Fruit fly (Drosophila melanogaster) whole organism, embryonic: Measurements from ENCODE around the gene CG33969.
A peak's percentile ranks its signal among the peaks of the same experiment; 100 is the strongest.

ENCODE experiments used
- CG12299 ChIP-seq: fragments of 200-800 bp; sonication (Bioruptor generic); optimal IDR thresholded peaks from 2 replicates; lab custom pipeline; 2018; ENCODE audit warnings: missing biosample characterization, mild to moderate bottlenecking, missing genetic modification characterization
- CG15696 ChIP-seq: fragments of 200-800 bp; sonication (Bioruptor generic); optimal IDR thresholded peaks from 2 replicates; lab custom pipeline; 2019; ENCODE audit warnings: missing biosample characterization, mild to moderate bottlenecking, missing genetic modification characterization, moderate library complexity
- CG17328 ChIP-seq: fragments of 200-800 bp; sonication (Bioruptor generic); IDR thresholded peaks from 2 replicates; pipeline ENCODE4 v1.3.6; 2022; ENCODE audit warnings: missing biosample characterization, missing genetic modification characterization
- CG17385 ChIP-seq: fragments of 200-800 bp; sonication (Bioruptor generic); optimal IDR thresholded peaks from 3 replicates; lab custom pipeline; 2018; ENCODE audit warnings: missing biosample characterization, mild to moderate bottlenecking, missing genetic modification characterization
- CG1792 ChIP-seq: fragments of 200-800 bp; sonication (Bioruptor generic); optimal IDR thresholded peaks from 2 replicates; lab custom pipeline; 2016; ENCODE audit warnings: missing biosample characterization, missing genetic modification characterization
- CG18262 ChIP-seq: fragments of 200-800 bp; optimal IDR thresholded peaks from 3 replicates; lab custom pipeline; 2019; ENCODE audit warnings: missing biosample characterization, mild to moderate bottlenecking, missing genetic modification characterization, moderate library complexity
- CG18619 ChIP-seq: fragments of 200-800 bp; sonication (Bioruptor generic); optimal IDR thresholded peaks from 3 replicates; lab custom pipeline; 2017; ENCODE audit warnings: missing biosample characterization, mild to moderate bottlenecking, missing genetic modification characterization
- CG2120 ChIP-seq: fragments of 200-800 bp; sonication (Bioruptor generic); optimal IDR thresholded peaks from 3 replicates; lab custom pipeline; 2016; ENCODE audit warnings: missing biosample characterization, missing genetic modification characterization
- CG2678 ChIP-seq: fragments of 200-800 bp; sonication (Bioruptor generic); optimal IDR thresholded peaks from 3 replicates; lab custom pipeline; 2019; ENCODE audit warnings: missing biosample characterization, mild to moderate bottlenecking, missing genetic modification characterization, moderate library complexity
- CG30020 ChIP-seq: fragments of 200-800 bp; optimal IDR thresholded peaks from 2 replicates; lab custom pipeline; 2019; ENCODE audit warnings: missing biosample characterization, mild to moderate bottlenecking, missing genetic modification characterization, moderate library complexity
- CG32767 ChIP-seq: fragments of 200-800 bp; sonication (Bioruptor generic); IDR thresholded peaks from 2 replicates; pipeline ENCODE4 v1.3.6; 2022; ENCODE audit warnings: missing biosample characterization, missing genetic modification characterization
- CG32772 ChIP-seq: fragments of 200-800 bp; sonication (Bioruptor generic); IDR thresholded peaks from 2 replicates; pipeline ENCODE4 v1.3.6; 2022; ENCODE audit warnings: missing biosample characterization, missing genetic modification characterization
- CG4617 ChIP-seq: fragments of 200-800 bp; sonication (Bioruptor generic); optimal IDR thresholded peaks from 3 replicates; lab custom pipeline; 2016; ENCODE audit warnings: missing biosample characterization, missing genetic modification characterization, borderline replicate concordance
- CG5180 ChIP-seq: fragments of 200-800 bp; sonication (Bioruptor generic); optimal IDR thresholded peaks from 3 replicates; lab custom pipeline; 2017; ENCODE audit warnings: missing biosample characterization, missing genetic modification characterization, mild to moderate bottlenecking, moderate library complexity, missing genetic modification reagents
- CG6254 ChIP-seq: fragments of 200-800 bp; sonication (Bioruptor generic); optimal IDR thresholded peaks from 3 replicates; lab custom pipeline; 2017; ENCODE audit warnings: mild to moderate bottlenecking, missing biosample characterization, missing genetic modification reagents, missing genetic modification characterization
- CG7357 ChIP-seq: fragments of 200-800 bp; sonication (Bioruptor generic); IDR thresholded peaks from 3 replicates; pipeline ENCODE4 v1.3.6; 2022; ENCODE audit warnings: missing biosample characterization, missing genetic modification characterization
- CG9727 ChIP-seq: fragments of 200-800 bp; sonication (Bioruptor generic); optimal IDR thresholded peaks from 3 replicates; lab custom pipeline; 2017; ENCODE audit warnings: missing biosample characterization, mild to moderate bottlenecking, missing genetic modification characterization
- CG9817 ChIP-seq: fragments of 200-800 bp; sonication (Bioruptor generic); optimal IDR thresholded peaks from 2 replicates; lab custom pipeline; 2018; ENCODE audit warnings: missing biosample characterization, mild to moderate bottlenecking, missing genetic modification characterization, moderate library complexity
- CG9932 ChIP-seq: fragments of 200-800 bp; sonication (Bioruptor generic); IDR thresholded peaks from 2 replicates; pipeline ENCODE4 v1.3.6; 2022; ENCODE audit warnings: missing biosample characterization, missing genetic modification characterization
- CoRest ChIP-seq: fragments of 200-800 bp; sonication (Bioruptor generic); optimal IDR thresholded peaks from 3 replicates; lab custom pipeline; 2018; ENCODE audit warnings: missing biosample characterization, mild to moderate bottlenecking, missing genetic modification characterization, moderate library complexity
- Dad ChIP-seq: fragments of 200-800 bp; sonication (Bioruptor generic); optimal IDR thresholded peaks from 3 replicates; lab custom pipeline; 2016; ENCODE audit warnings: missing biosample characterization, missing genetic modification characterization
- Dip3 ChIP-seq: fragments of 200-800 bp; sonication (Bioruptor generic); optimal IDR thresholded peaks from 3 replicates; lab custom pipeline; 2016; ENCODE audit warnings: missing biosample characterization, missing genetic modification characterization
- E2f1 ChIP-seq: fragments of 200-800 bp; sonication (Bioruptor generic); IDR thresholded peaks from 2 replicates; pipeline ENCODE4 v1.3.6; 2022; ENCODE audit warnings: missing biosample characterization, missing genetic modification characterization
- Elba2 ChIP-seq: fragments of 200-800 bp; sonication (Bioruptor generic); optimal IDR thresholded peaks from 3 replicates; lab custom pipeline; 2016; ENCODE audit warnings: missing biosample characterization, missing genetic modification characterization
- Lim3 ChIP-seq: fragments of 200-800 bp; sonication (Bioruptor generic); IDR thresholded peaks from 2 replicates; pipeline ENCODE4 v1.3.6; 2022; ENCODE audit warnings: missing biosample characterization, missing genetic modification characterization
- Max ChIP-seq: fragments of 200-800 bp; sonication (Bioruptor generic); optimal IDR thresholded peaks from 2 replicates; lab custom pipeline; 2016; ENCODE audit warnings: missing biosample characterization, mild to moderate bottlenecking, missing genetic modification characterization
- NK7.1 ChIP-seq: fragments of 200-800 bp; sonication (Bioruptor generic); optimal IDR thresholded peaks from 3 replicates; lab custom pipeline; 2016; ENCODE audit warnings: missing biosample characterization, missing genetic modification characterization
- Opbp ChIP-seq: fragments of 200-800 bp; sonication (Bioruptor generic); IDR thresholded peaks from 3 replicates; pipeline ENCODE4 v1.3.6; 2022; ENCODE audit warnings: missing biosample characterization, missing genetic modification characterization; ENCODE audit not compliant: partially characterized antibody
- Xbp1 ChIP-seq: fragments of 200-800 bp; sonication (Bioruptor generic); optimal IDR thresholded peaks from 3 replicates; lab custom pipeline; 2016; ENCODE audit warnings: missing biosample characterization, mild to moderate bottlenecking, missing genetic modification characterization
- ase ChIP-seq: fragments of 200-800 bp; sonication (Bioruptor generic); IDR thresholded peaks from 3 replicates; pipeline ENCODE4 v1.3.6; 2022; ENCODE audit warnings: missing biosample characterization, missing genetic modification characterization
- bcd ChIP-seq: fragments of 200-800 bp; sonication (Bioruptor generic); optimal IDR thresholded peaks from 2 replicates; lab custom pipeline; 2017; ENCODE audit warnings: missing biosample characterization, mild to moderate bottlenecking, missing genetic modification characterization
- chif ChIP-seq, 2 experiments: fragments of 200-800 bp; sonication (Bioruptor generic); optimal IDR thresholded peaks; 3 replicates each; lab custom pipeline; 2016; ENCODE audit warnings: missing biosample characterization in 2 of 2, missing genetic modification characterization in 2 of 2
- dmrt99B ChIP-seq: fragments of 200-800 bp; sonication (Bioruptor generic); optimal IDR thresholded peaks from 2 replicates; lab custom pipeline; 2018; ENCODE audit warnings: missing biosample characterization, mild to moderate bottlenecking, missing genetic modification characterization, moderate library complexity
- eve ChIP-seq, 2 experiments: fragments of >200 bp; optimal IDR thresholded peaks; 2 replicates each; lab custom pipeline; 2017; ENCODE audit warnings: missing biosample characterization in 2 of 2, missing genetic modification characterization in 2 of 2
- jumu ChIP-seq: fragments of 200-800 bp; sonication (Bioruptor generic); optimal IDR thresholded peaks from 3 replicates; lab custom pipeline; 2016; ENCODE audit warnings: missing biosample characterization, missing genetic modification characterization
- kah ChIP-seq: fragments of 200-800 bp; sonication (Bioruptor generic); optimal IDR thresholded peaks from 2 replicates; lab custom pipeline; 2018; ENCODE audit warnings: missing biosample characterization, mild to moderate bottlenecking, missing genetic modification characterization
- klu ChIP-seq: fragments of 200-800 bp; sonication (Bioruptor generic); IDR thresholded peaks from 2 replicates; pipeline ENCODE4 v1.3.6; 2022; ENCODE audit warnings: missing biosample characterization, missing genetic modification characterization
- lmd ChIP-seq: fragments of 200-800 bp; sonication (Bioruptor generic); IDR thresholded peaks from 2 replicates; pipeline ENCODE4 v1.3.6; 2022; ENCODE audit warnings: missing biosample characterization, missing genetic modification characterization
- org-1 ChIP-seq: fragments of 200-800 bp; sonication (Bioruptor generic); optimal IDR thresholded peaks from 2 replicates; lab custom pipeline; 2017; ENCODE audit warnings: missing biosample characterization, missing genetic modification characterization
- pfk ChIP-seq: fragments of 200-800 bp; sonication (Bioruptor generic); optimal IDR thresholded peaks from 2 replicates; lab custom pipeline; 2018; ENCODE audit warnings: missing biosample characterization, mild to moderate bottlenecking, missing genetic modification characterization, moderate library complexity
- pzg ChIP-seq: fragments of 200-800 bp; sonication (Bioruptor generic); optimal IDR thresholded peaks from 3 replicates; lab custom pipeline; 2018; ENCODE audit warnings: missing biosample characterization, mild to moderate bottlenecking, missing genetic modification characterization, moderate library complexity
- sna ChIP-seq: fragments of 200-800 bp; sonication (Bioruptor generic); IDR thresholded peaks from 2 replicates; pipeline ENCODE4 v1.3.6; 2022; ENCODE audit warnings: missing biosample characterization, missing genetic modification characterization; ENCODE audit not compliant: partially characterized antibody
- tll ChIP-seq, 2 experiments: fragments of 200-800 bp in 1 of 2; fragments of >200 bp in 1 of 2; sonication (Bioruptor generic) in 1 of 2; optimal IDR thresholded peaks; 2 replicates each; lab custom pipeline; 2017 to 2019; ENCODE audit warnings: missing biosample characterization in 2 of 2, missing genetic modification characterization in 2 of 2, mild to moderate bottlenecking in 1 of 2, moderate library complexity in 1 of 2
- twi ChIP-seq: fragments of 200-800 bp; optimal IDR thresholded peaks from 2 replicates; lab custom pipeline; 2019; ENCODE audit warnings: missing biosample characterization, mild to moderate bottlenecking, missing genetic modification characterization, moderate library complexity
- unc-4 ChIP-seq: fragments of 200-800 bp; sonication (Bioruptor generic); IDR thresholded peaks from 2 replicates; pipeline ENCODE4 v1.3.6; 2022; ENCODE audit warnings: missing biosample characterization, missing genetic modification characterization; ENCODE audit not compliant: partially characterized antibody
- wdn ChIP-seq: fragments of 200-800 bp; sonication (Bioruptor generic); IDR thresholded peaks from 2 replicates; pipeline ENCODE4 v1.3.6; 2022; ENCODE audit warnings: missing biosample characterization, missing genetic modification characterization
- zen2 ChIP-seq: fragments of 200-800 bp; sonication (Bioruptor generic); IDR thresholded peaks from 3 replicates; pipeline ENCODE4 v1.3.6; 2022; ENCODE audit warnings: missing biosample characterization, missing genetic modification characterization; ENCODE audit not compliant: partially characterized antibody
- zfh1 ChIP-seq: fragments of 200-800 bp; sonication (Bioruptor generic); IDR thresholded peaks from 3 replicates; pipeline ENCODE4 v1.3.6; 2022; ENCODE audit warnings: missing biosample characterization, missing genetic modification characterization

CG33969 gene

DNA sequence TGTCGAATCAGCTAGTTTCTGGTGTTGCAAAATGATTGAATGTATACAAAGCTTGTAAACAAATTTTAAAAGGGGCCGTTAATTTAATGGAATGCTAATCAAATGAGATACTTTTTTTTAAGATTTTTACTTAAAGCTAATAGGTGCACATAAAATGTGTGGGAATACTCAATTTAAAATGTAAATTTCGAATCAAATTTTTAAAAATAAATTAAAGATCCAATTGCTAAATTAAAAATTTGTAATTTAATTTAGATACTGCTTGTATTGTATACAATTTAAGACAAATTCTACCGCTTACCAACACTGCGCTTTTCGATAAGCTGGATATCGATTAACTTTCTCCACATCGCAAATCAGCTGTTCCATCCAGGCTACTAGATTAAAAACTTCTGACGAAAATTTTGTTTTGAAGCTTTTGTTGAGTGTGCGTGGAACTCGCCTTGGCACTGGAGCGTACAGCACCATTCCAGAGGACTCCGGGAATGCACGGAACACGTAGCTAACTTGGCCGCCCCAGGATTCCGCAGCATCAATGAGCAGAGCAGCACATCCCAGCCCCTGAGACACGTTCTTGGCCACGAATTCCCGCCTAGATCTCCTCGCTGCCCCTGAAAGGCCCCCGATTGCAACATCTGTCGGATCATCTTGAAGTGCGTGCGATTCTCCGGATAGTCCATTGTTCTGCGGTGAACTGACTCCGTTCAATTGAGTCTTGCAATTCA is 9.1 kb downstream of the CG33969 start, which contains the start of the genes CG5498 and fbl (continued):
- peak; percentile 71 for TF ChIP-seq CG18262 (tag; lab: Kevin White, UChicago)
- TF ChIP-seq lmd (GFP tag; lab: Robert Waterston, UW) = no peak; the same call in 1 of the 2 replicates
- no peak for TF ChIP-seq kah (GFP tag; lab: Kevin White, UChicago)
- TF ChIP-seq CG7357 (GFP tag; lab: Robert Waterston, UW) = no peak
- TF ChIP-seq CG9932 (GFP tag; lab: Robert Waterston, UW) = peak; percentile 56
- no peak for TF ChIP-seq NK7.1
- TF ChIP-seq E2f1 (GFP tag; lab: Robert Waterston, UW) = no peak; the same call in 1 of the 2 replicates
- peak; percentile 54 for TF ChIP-seq Dip3
- TF ChIP-seq Elba2 (GFP tag; lab: Kevin White, UChicago) = no peak
- no peak for TF ChIP-seq Opbp (GFP tag; lab: Robert Waterston, UW)
- TF ChIP-seq CG1792 (GFP tag; lab: Kevin White, UChicago) = no peak
- peak; percentile 65 for TF ChIP-seq bcd
- TF ChIP-seq Max (GFP tag; lab: Kevin White, UChicago) = peak; percentile 77
- peak; percentile 35 for TF ChIP-seq jumu (GFP tag; lab: Kevin White, UChicago)
- TF ChIP-seq CG9727 (GFP tag; lab: Kevin White, UChicago) = peak; percentile 65
- peak; percentile 19 for TF ChIP-seq twi (tag; lab: Kevin White, UChicago)
- TF ChIP-seq ase = no peak
- peak; percentile 84 for TF ChIP-seq CG2120 (GFP tag; lab: Kevin White, UChicago)
- peak; percentile 80 for TF ChIP-seq CoRest
- peak; percentile 61 for TF ChIP-seq CG15696 (tag; lab: Kevin White, UChicago)
- TF ChIP-seq dmrt99B (tag; lab: Kevin White, UChicago) = peak; percentile 62
- TF ChIP-seq Dad (GFP tag; lab: Kevin White, UChicago) = peak; percentile 38
- TF ChIP-seq zfh1 (GFP tag; lab: Robert Waterston, UW) = peak; percentile 53; the same call in 2 of the 3 replicates
- no peak for TF ChIP-seq Lim3 (GFP tag; lab: Robert Waterston, UW)
- TF ChIP-seq CG32767 = no peak
- 0 out of 2 replicates have a peak, but pooled peaks have one; percentile 22 for TF ChIP-seq CG32772
- no peak for TF ChIP-seq CG6254
- 0 out of 2 replicates have a peak, but pooled peaks have one; percentile 31 for TF ChIP-seq sna (GFP tag; lab: Robert Waterston, UW)
- TF ChIP-seq pzg (GFP tag; lab: Kevin White, UChicago) = peak; percentile 33
- TF ChIP-seq chif (GFP tag; optimal IDR thresholded peaks at IDR 0.05; lab: Kevin White, UChicago) = peak in 1 of 2 experiments; percentile 24
- TF ChIP-seq CG18619 (GFP tag; lab: Kevin White, UChicago) = peak; percentile 42
- no peak for TF ChIP-seq eve (GFP tag; optimal IDR thresholded peaks at IDR 0.05; lab: Kevin White, UChicago)
- no peak for TF ChIP-seq CG17328
- TF ChIP-seq tll (GFP tag; optimal IDR thresholded peaks at IDR 0.05; lab: Kevin White, UChicago) = no peak
- TF ChIP-seq CG2678 (tag; lab: Kevin White, UChicago) = peak; percentile 79
- peak; percentile 62 for TF ChIP-seq unc-4 (GFP tag; lab: Robert Waterston, UW)
- TF ChIP-seq zen2 (GFP tag; lab: Robert Waterston, UW) = no peak; the same call in 2 of the 3 replicates
- TF ChIP-seq CG30020 (tag; lab: Kevin White, UChicago) = peak; percentile 64
- no peak for TF ChIP-seq pfk (GFP tag; lab: Kevin White, UChicago)
- TF ChIP-seq klu (GFP tag; lab: Robert Waterston, UW) = peak; percentile 37; the same call in 1 of the 2 replicates
- TF ChIP-seq Xbp1 (GFP tag; lab: Kevin White, UChicago) = peak; percentile 63
- no peak for TF ChIP-seq wdn
- peak; percentile 40 for TF ChIP-seq CG9817 (tag; lab: Kevin White, UChicago)
- peak; percentile 61 for TF ChIP-seq CG17385
- peak; percentile 7 for TF ChIP-seq CG5180 (GFP tag; lab: Kevin White, UChicago)
- TF ChIP-seq CG4617 (GFP tag; lab: Kevin White, UChicago) = peak; percentile 8
- TF ChIP-seq org-1 = peak; percentile 8
- no peak for TF ChIP-seq CG12299 (tag; lab: Kevin White, UChicago)
